Worm (Caenorhabditis elegans) whole organism, mixed stage, embryonic: ENCODE measurements around the gene ctsa-1.2.

Experiments
- M03D4.4 ChIP-seq: sonication (generic microtip); optimal IDR thresholded peaks from 2 replicates; lab custom pipeline; 2017; ENCODE audit warnings: mild to moderate bottlenecking, missing genetic modification characterization, missing compliant biosample characterization
- bed-3 ChIP-seq: fragments of 200-800 bp; sonication (Bioruptor generic); optimal IDR thresholded peaks from 3 replicates; lab custom pipeline; 2018; ENCODE audit warnings: mild to moderate bottlenecking, missing genetic modification characterization, moderate library complexity, missing compliant biosample characterization
- ceh-39 ChIP-seq: fragments of 150-350 bp; optimal IDR thresholded peaks from 2 replicates; lab custom pipeline; 2014; ENCODE audit warnings: missing biosample characterization, missing genetic modification characterization
- ceh-43 ChIP-seq: fragments of 200-800 bp; sonication (Bioruptor generic); optimal IDR thresholded peaks from 2 replicates; lab custom pipeline; 2018; ENCODE audit warnings: mild to moderate bottlenecking, missing genetic modification characterization, moderate library complexity, missing compliant biosample characterization
- ceh-83 ChIP-seq: fragments of 200-800 bp; sonication (Bioruptor generic); optimal IDR thresholded peaks from 2 replicates; lab custom pipeline; 2018; ENCODE audit warnings: mild to moderate bottlenecking, missing genetic modification characterization, missing compliant biosample characterization
- ces-1 ChIP-seq: fragments of 150-350 bp; optimal IDR thresholded peaks from 2 replicates; lab custom pipeline; 2014; ENCODE audit warnings: missing biosample characterization, missing genetic modification reagents, missing genetic modification characterization
- cnd-1 ChIP-seq: fragments of 200-800 bp; sonication (Bioruptor generic); optimal IDR thresholded peaks from 2 replicates; lab custom pipeline; 2018; ENCODE audit warnings: mild to moderate bottlenecking, missing genetic modification characterization, missing compliant biosample characterization
- drap-1 ChIP-seq: fragments of 200-800 bp; sonication (Bioruptor generic); optimal IDR thresholded peaks from 3 replicates; lab custom pipeline; 2018; ENCODE audit warnings: mild to moderate bottlenecking, missing genetic modification characterization, missing compliant biosample characterization
- elt-1 ChIP-seq: sonication (generic microtip); optimal IDR thresholded peaks from 2 replicates; lab custom pipeline; 2017; ENCODE audit warnings: missing genetic modification characterization, mild to moderate bottlenecking, missing compliant biosample characterization, antibody characterized with exemption, moderate library complexity, borderline replicate concordance; ENCODE audit not compliant: insufficient read depth
- elt-3 ChIP-seq: fragments of 150-350 bp; optimal IDR thresholded peaks from 2 replicates; lab custom pipeline; 2014; ENCODE audit warnings: missing biosample characterization, missing genetic modification characterization
- flh-1 ChIP-seq: fragments of 200-800 bp; sonication (Bioruptor generic); optimal IDR thresholded peaks from 2 replicates; lab custom pipeline; 2018; ENCODE audit warnings: mild to moderate bottlenecking, missing genetic modification characterization, moderate library complexity, missing compliant biosample characterization
- ham-2 ChIP-seq: fragments of 200-800 bp; sonication (Bioruptor generic); optimal IDR thresholded peaks from 2 replicates; lab custom pipeline; 2018; ENCODE audit warnings: mild to moderate bottlenecking, missing genetic modification characterization, missing compliant biosample characterization
- hlh-1 ChIP-seq: fragments of 150-350 bp; optimal IDR thresholded peaks from 2 replicates; lab custom pipeline; 2014; ENCODE audit warnings: missing biosample characterization, missing genetic modification reagents, missing genetic modification characterization
- lin-13 ChIP-seq: fragments of 150-350 bp; optimal IDR thresholded peaks from 2 replicates; lab custom pipeline; 2014; ENCODE audit warnings: missing biosample characterization, missing genetic modification characterization
- lin-32 ChIP-seq: fragments of 200-800 bp; sonication (Bioruptor generic); optimal IDR thresholded peaks from 2 replicates; lab custom pipeline; 2018; ENCODE audit warnings: mild to moderate bottlenecking, missing genetic modification characterization, missing compliant biosample characterization
- lsy-2 ChIP-seq: fragments of 150-350 bp; optimal IDR thresholded peaks from 2 replicates; lab custom pipeline; 2014; ENCODE audit warnings: missing biosample characterization, missing genetic modification characterization
- mab-5 ChIP-seq: fragments of 150-350 bp; optimal IDR thresholded peaks from 2 replicates; lab custom pipeline; 2014; ENCODE audit warnings: missing biosample characterization, missing genetic modification characterization
- mep-1 ChIP-seq: fragments of 150-350 bp; optimal IDR thresholded peaks from 2 replicates; lab custom pipeline; 2017; ENCODE audit warnings: missing biosample characterization, missing genetic modification reagents, missing genetic modification characterization, inconsistent platforms
- mls-2 ChIP-seq: sonication (generic microtip); optimal IDR thresholded peaks from 2 replicates; lab custom pipeline; 2016; ENCODE audit warnings: mild to moderate bottlenecking, missing genetic modification characterization, moderate library complexity, missing compliant biosample characterization
- nhr-12 ChIP-seq: fragments of 150-350 bp; optimal IDR thresholded peaks from 2 replicates; lab custom pipeline; 2014; ENCODE audit warnings: missing biosample characterization, missing genetic modification characterization
- nhr-2 ChIP-seq: fragments of 150-350 bp; optimal IDR thresholded peaks from 2 replicates; lab custom pipeline; 2014; ENCODE audit warnings: missing biosample characterization, missing genetic modification characterization
- nhr-237 ChIP-seq: fragments of 150-350 bp; optimal IDR thresholded peaks from 2 replicates; lab custom pipeline; 2014; ENCODE audit warnings: missing biosample characterization, missing genetic modification characterization
- nhr-28 ChIP-seq: fragments of 150-350 bp; optimal IDR thresholded peaks from 2 replicates; lab custom pipeline; 2014; ENCODE audit warnings: missing biosample characterization, missing genetic modification characterization
- pha-4 ChIP-seq: fragments of 150-350 bp; optimal IDR thresholded peaks from 2 replicates; lab custom pipeline; 2018; ENCODE audit warnings: missing biosample characterization, missing genetic modification reagents, missing genetic modification characterization
- sem-2 ChIP-seq: fragments of 200-800 bp; sonication (Bioruptor generic); optimal IDR thresholded peaks from 2 replicates; lab custom pipeline; 2018; ENCODE audit warnings: mild to moderate bottlenecking, missing genetic modification characterization, missing compliant biosample characterization
- snpc-4 ChIP-seq: fragments of 150-350 bp; optimal IDR thresholded peaks from 2 replicates; lab custom pipeline; 2014; ENCODE audit warnings: missing biosample characterization, missing genetic modification characterization
- sptf-1 ChIP-seq: sonication (generic microtip); optimal IDR thresholded peaks from 2 replicates; lab custom pipeline; 2017; ENCODE audit warnings: mild to moderate bottlenecking, missing genetic modification characterization, moderate library complexity, missing compliant biosample characterization
- tbx-8 ChIP-seq: fragments of 200-800 bp; sonication (Bioruptor generic); optimal IDR thresholded peaks from 2 replicates; lab custom pipeline; 2018; ENCODE audit warnings: mild to moderate bottlenecking, missing genetic modification characterization, moderate library complexity, missing compliant biosample characterization
- unc-120 ChIP-seq: sonication (generic microtip); optimal IDR thresholded peaks from 2 replicates; lab custom pipeline; 2017; ENCODE audit warnings: missing genetic modification characterization, missing compliant biosample characterization; ENCODE audit not compliant: poor library complexity, severe bottlenecking
- unc-39 ChIP-seq: fragments of 150-350 bp; optimal IDR thresholded peaks from 2 replicates; lab custom pipeline; 2014; ENCODE audit warnings: missing biosample characterization, missing genetic modification characterization
- unc-62 ChIP-seq: fragments of 150-350 bp; optimal IDR thresholded peaks from 2 replicates; lab custom pipeline; 2014; ENCODE audit warnings: missing biosample characterization, missing genetic modification reagents, missing genetic modification characterization
- zip-8 ChIP-seq: fragments of 150-350 bp; optimal IDR thresholded peaks from 2 replicates; lab custom pipeline; 2014; ENCODE audit warnings: missing biosample characterization, missing genetic modification characterization
- ztf-11 ChIP-seq: fragments of 150-350 bp; optimal IDR thresholded peaks from 2 replicates; lab custom pipeline; 2014; ENCODE audit warnings: missing biosample characterization, missing genetic modification characterization

ctsa-1.2 gene

ce11 chrII:11747889-11748288, 8.7 kb downstream of the ctsa-1.2 start:
- TF ChIP-seq nhr-28 (no peak), lsy-2 (tag; lab: Kevin White, UChicago) (peak; percentile 93), ces-1 (GFP tag; lab: Kevin White, UChicago) (peak; percentile 59), mep-1 (tag; lab: Kevin White, UChicago) (peak; percentile 10), ceh-43 (GFP tag; lab: Kevin White, UChicago) (peak; percentile 17)

ce11 chrII:11748494-11748893, 9.3 kb downstream of the ctsa-1.2 start, which contains the start of the genes F44E5.17 and gpb-1:
Gene F44E5.17 (minus strand): TSS chrII:11748594.
Gene gpb-1 (minus strand): TSS chrII:11748611.
- no peak for TF ChIP-seq ham-2
- no peak for TF ChIP-seq nhr-2 (tag; lab: Kevin White, UChicago)
- no peak for TF ChIP-seq ceh-43 (GFP tag; lab: Kevin White, UChicago)
- no peak for TF ChIP-seq bed-3
- TF ChIP-seq nhr-28: no peak
- TF ChIP-seq mep-1 (tag; lab: Kevin White, UChicago): no peak
- TF ChIP-seq tbx-8 (GFP tag; lab: Kevin White, UChicago): no peak
- TF ChIP-seq ztf-11 (tag; lab: Kevin White, UChicago): no peak
- TF ChIP-seq elt-3 (tag; lab: Kevin White, UChicago): no peak
- no peak for TF ChIP-seq M03D4.4 (tag; lab: Kevin White, UChicago)
- TF ChIP-seq snpc-4 (tag; lab: Kevin White, UChicago): no peak
- no peak for TF ChIP-seq lin-32
- TF ChIP-seq zip-8 (tag; lab: Kevin White, UChicago): no peak
- TF ChIP-seq cnd-1: no peak

- TF ChIP-seq nhr-237 (tag; lab: Kevin White, UChicago) (peak; percentile 35), unc-39 (tag; lab: Kevin White, UChicago) (peak; percentile 9), pha-4 (peak; percentile 74), ceh-43 (GFP tag; lab: Kevin White, UChicago) (no peak), mep-1 (tag; lab: Kevin White, UChicago) (peak; percentile 65), elt-1 (no peak), nhr-12 (no peak), drap-1 (GFP tag; lab: Kevin White, UChicago) (peak; percentile 78), ces-1 (GFP tag; lab: Kevin White, UChicago) (peak; percentile 42), M03D4.4 (tag; lab: Kevin White, UChicago) (peak; percentile 83), ceh-39 (peak; percentile 31), tbx-8 (GFP tag; lab: Kevin White, UChicago) (peak; percentile 51), flh-1 (GFP tag; lab: Kevin White, UChicago) (peak; percentile 32), sem-2 (GFP tag; lab: Kevin White, UChicago) (no peak), lin-13 (peak; percentile 54), ceh-83 (peak; percentile 74), lsy-2 (tag; lab: Kevin White, UChicago) (peak; percentile 67), mls-2 (tag; lab: Kevin White, UChicago) (peak; percentile 65), hlh-1 (tag; lab: Kevin White, UChicago) (peak; percentile 76), bed-3 (no peak), ham-2 (peak; percentile 99), nhr-28 (no peak), sptf-1 (tag; lab: Kevin White, UChicago) (peak; percentile 58), unc-120 (peak; percentile 99), cnd-1 (peak; percentile 29), elt-3 (tag; lab: Kevin White, UChicago) (no peak), unc-62 (GFP tag; lab: Kevin White, UChicago) (peak; percentile 71), nhr-2 (tag; lab: Kevin White, UChicago) (peak; percentile 22), mab-5 (tag; lab: Kevin White, UChicago) (no peak), lin-32 (peak; percentile 36)
Measured at ce11 chrII:11749490-11750172, 10.5 kb downstream of the ctsa-1.2 start.

- TF ChIP-seq mls-2 (tag; lab: Kevin White, UChicago) (peak; percentile 54), unc-62 (GFP tag; lab: Kevin White, UChicago) (peak; percentile 15), nhr-237 (tag; lab: Kevin White, UChicago) (no peak), ces-1 (GFP tag; lab: Kevin White, UChicago) (peak; percentile 76), mep-1 (tag; lab: Kevin White, UChicago) (peak; percentile 22), sem-2 (GFP tag; lab: Kevin White, UChicago) (no peak), drap-1 (GFP tag; lab: Kevin White, UChicago) (no peak), ceh-83 (no peak), elt-3 (tag; lab: Kevin White, UChicago) (no peak)
Measured at ce11 chrII:11751615-11752174, 12.5 kb downstream of the ctsa-1.2 start.
